Worm (Caenorhabditis elegans) whole organism, L4 larva: ENCODE results near the gene coq-3.
A peak's percentile ranks its signal among the peaks of the same experiment; 100 is the strongest.

Source experiments
- F10B5.3 ChIP-seq: sonication (generic microtip); optimal IDR thresholded peaks from 2 replicates; lab custom pipeline; 2016; ENCODE audit warnings: mild to moderate bottlenecking, missing genetic modification characterization, missing compliant biosample characterization
- aly-2 ChIP-seq: sonication (generic microtip); optimal IDR thresholded peaks from 2 replicates; lab custom pipeline; 2018; ENCODE audit warnings: missing biosample characterization, missing genetic modification characterization
- ceh-62 ChIP-seq: sonication (generic microtip); optimal IDR thresholded peaks from 2 replicates; lab custom pipeline; 2017; ENCODE audit warnings: missing biosample characterization, missing genetic modification characterization
- dmd-8 ChIP-seq: fragments of 200-800 bp; sonication (Bioruptor generic); IDR thresholded peaks from 2 replicates; pipeline ENCODE4 v1.3.6; 2022; ENCODE audit warnings: missing genetic modification characterization, missing compliant biosample characterization
- hlh-30 ChIP-seq: sonication (generic microtip); optimal IDR thresholded peaks from 2 replicates; lab custom pipeline; 2017; ENCODE audit warnings: antibody characterized with exemption, mild to moderate bottlenecking, missing genetic modification characterization, missing compliant biosample characterization; ENCODE audit not compliant: insufficient read depth
- nhr-102 ChIP-seq: sonication (generic microtip); optimal IDR thresholded peaks from 2 replicates; lab custom pipeline; 2016; ENCODE audit warnings: mild to moderate bottlenecking, missing genetic modification characterization, moderate library complexity, missing compliant biosample characterization
- nhr-25 ChIP-seq: sonication (generic microtip); optimal IDR thresholded peaks from 2 replicates; lab custom pipeline; 2017; ENCODE audit warnings: missing genetic modification characterization, mild to moderate bottlenecking, missing compliant biosample characterization, antibody characterized with exemption, moderate library complexity, borderline replicate concordance; ENCODE audit not compliant: insufficient read depth
- pha-4 ChIP-seq, 2 experiments: fragments of 150-350 bp in 1 of 2; fragments of 200-800 bp in 1 of 2; sonication (Bioruptor generic) in 1 of 2; IDR thresholded peaks in 1 of 2; optimal IDR thresholded peaks in 1 of 2; 2 replicates each; pipeline versions ENCODE4 v1.3.6 to Lab custom; 2014 to 2022; ENCODE audit warnings: missing genetic modification characterization in 2 of 2, missing genetic modification reagents in 2 of 2, missing biosample characterization in 1 of 2, missing compliant biosample characterization in 1 of 2
- tra-1 ChIP-seq: fragments of 200-800 bp; sonication (Bioruptor generic); IDR thresholded peaks from 2 replicates; pipeline ENCODE4 v1.3.6; 2022; ENCODE audit warnings: missing genetic modification reagents, missing genetic modification characterization, missing compliant biosample characterization
- unc-62 ChIP-seq, 3 experiments: fragments of 150-350 bp in 1 of 3; sonication (generic microtip); optimal IDR thresholded peaks in 2 of 3; peaks in 1 of 3; 1 replicate in 1 of 3; 2 replicates in 2 of 3; lab custom pipeline; 2014 to 2017; ENCODE audit warnings: missing biosample characterization in 3 of 3, missing genetic modification characterization in 3 of 3, missing genetic modification reagents in 3 of 3, missing genotype in 1 of 3
- ztf-11 ChIP-seq: fragments of 150-350 bp; optimal IDR thresholded peaks from 2 replicates; lab custom pipeline; 2014; ENCODE audit warnings: missing biosample characterization, missing genetic modification characterization

DNA sequence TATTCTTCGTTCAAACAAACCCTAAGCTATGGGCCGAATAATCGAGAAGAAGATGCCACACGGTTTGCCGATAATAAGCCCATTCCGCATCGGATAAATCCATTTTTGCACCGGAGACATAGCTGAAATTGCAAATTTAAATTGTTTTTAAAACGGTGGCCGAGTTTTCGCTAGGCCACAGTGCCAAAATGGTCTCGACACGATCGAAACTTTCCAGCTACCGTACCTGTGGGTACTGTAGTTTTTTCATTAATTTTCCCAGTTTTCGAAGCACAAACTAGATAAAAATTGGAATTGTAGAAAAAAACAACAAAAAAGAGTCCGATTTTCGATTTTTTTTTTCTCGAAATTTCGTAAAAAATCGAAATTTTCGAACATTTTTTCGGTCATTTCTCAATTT lies 32.1 kb upstream of the coq-3 start:
- TF ChIP-seq nhr-25 (no peak), aly-2 (no peak), F10B5.3 (tag; lab: Kevin White, UChicago) (no peak), ztf-11 (tag; lab: Kevin White, UChicago) (no peak), nhr-102 (tag; lab: Kevin White, UChicago) (no peak), tra-1 (GFP tag; lab: Robert Waterston, UW) (no peak), unc-62 (GFP tag; optimal IDR thresholded peaks at IDR 0.05 in 1 of 2; lab: Kevin White, UChicago) (peak in 1 of 2 experiments; percentile 72), unc-62 (tag; optimal IDR thresholded peaks at IDR 0.05; lab: Kevin White, UChicago) (no peak), pha-4 (GFP tag; IDR thresholded peaks at IDR 0.05; lab: Robert Waterston, UW) (no peak), pha-4 (tag; optimal IDR thresholded peaks at IDR 0.05; lab: Kevin White, UChicago) (no peak), dmd-8 (GFP tag; lab: Robert Waterston, UW) (no peak), ceh-62 (tag; lab: Kevin White, UChicago) (no peak), hlh-30 (no peak)
